Fruit fly (Drosophila melanogaster) Kc167 (cell line): ENCODE data around the gene CG2218.

Experiments used
- Myc ChIP-seq: fragments of >200 bp; optimal IDR thresholded peaks from 2 replicates; lab custom pipeline; 2017; ENCODE audit warnings: missing external identifiers
- Sin3A ChIP-seq: fragments of >200 bp; optimal IDR thresholded peaks from 2 replicates; lab custom pipeline; 2018; ENCODE audit warnings: missing external identifiers
- h ChIP-seq: fragments of >200 bp; optimal IDR thresholded peaks from 3 replicates; lab custom pipeline; 2018; ENCODE audit warnings: missing external identifiers
- insv ChIP-seq: fragments of >200 bp; optimal IDR thresholded peaks from 3 replicates; lab custom pipeline; 2018; ENCODE audit warnings: missing external identifiers
- psq ChIP-seq: fragments of >200 bp; optimal IDR thresholded peaks from 2 replicates; lab custom pipeline; 2017; ENCODE audit warnings: missing external identifiers
- ttk ChIP-seq: sonication (Bioruptor generic); optimal IDR thresholded peaks from 2 replicates; lab custom pipeline; 2017; ENCODE audit warnings: missing external identifiers

Gene CG2218

DNA sequence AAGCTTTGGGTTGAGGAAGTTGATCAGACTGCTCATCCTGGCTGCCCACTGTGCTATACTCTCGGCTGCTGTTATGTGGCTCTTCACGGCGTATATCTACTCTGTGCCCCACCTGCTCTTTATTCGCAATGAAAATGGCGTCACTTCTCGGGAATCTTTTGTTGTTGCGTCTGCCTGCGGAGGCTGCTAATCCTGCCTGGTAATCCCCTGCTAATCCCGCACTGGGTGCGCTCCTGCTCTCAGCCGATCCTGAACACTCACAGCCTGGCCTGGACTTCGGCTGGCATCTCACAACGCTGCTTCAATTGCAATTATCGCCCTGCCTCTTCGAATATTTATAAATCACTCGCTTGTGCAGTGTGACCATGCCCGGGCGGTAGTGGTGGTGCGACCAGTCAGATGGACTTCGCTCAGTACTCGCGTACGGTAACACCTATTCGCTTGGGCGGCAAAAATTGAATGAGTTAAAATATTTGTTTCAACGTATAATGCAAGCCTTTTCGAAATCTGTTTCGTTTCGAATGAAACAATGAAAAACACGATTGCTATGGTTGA, at the start of gene CG2218:
Gene CG2218, minus strand, starts transcription at position 472 of the 555 bp plus-strand sequence.
- TF ChIP-seq insv (lab: Kevin White, UChicago) (no peak), ttk (lab: Kevin White, UChicago) (no peak), psq (lab: Kevin White, UChicago) (no peak), Myc (lab: Kevin White, UChicago) (no peak), Sin3A (lab: Kevin White, UChicago) (no peak), h (lab: Kevin White, UChicago) (no peak)

DNA sequence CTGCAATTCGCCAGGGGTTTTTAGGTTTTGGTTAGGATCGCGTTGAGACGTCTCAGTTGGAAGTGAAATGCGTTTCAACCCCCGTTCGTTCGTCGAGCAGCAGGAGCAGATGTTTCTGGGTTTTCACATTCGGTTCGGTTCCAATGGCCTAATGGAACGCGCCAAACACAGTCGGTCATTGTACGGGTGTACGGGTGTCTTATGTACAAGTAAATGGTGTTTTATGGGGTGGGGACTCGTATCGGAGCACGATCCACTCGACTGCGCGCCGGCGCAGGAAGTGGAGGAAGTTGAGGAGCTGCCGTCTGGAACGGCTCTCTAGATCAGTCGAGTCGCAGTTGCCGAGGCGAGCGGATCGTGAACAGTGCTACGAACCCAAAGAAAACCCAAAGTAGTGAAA, 48.3 kb upstream of the CG2218 start, which contains the start of gene spdo:
Gene spdo, plus strand, starts transcription at position 318 of the 400 bp plus-strand sequence.
- TF ChIP-seq insv (lab: Kevin White, UChicago): no peak
- no peak for TF ChIP-seq ttk (lab: Kevin White, UChicago)
- no peak for TF ChIP-seq Sin3A (lab: Kevin White, UChicago)
- TF ChIP-seq Myc (lab: Kevin White, UChicago): no peak
- TF ChIP-seq h (lab: Kevin White, UChicago): no peak
- TF ChIP-seq psq (lab: Kevin White, UChicago): no peak

- no peak for TF ChIP-seq ttk (lab: Kevin White, UChicago)
- no peak for TF ChIP-seq insv (lab: Kevin White, UChicago)
- TF ChIP-seq Myc (lab: Kevin White, UChicago): no peak
- no peak for TF ChIP-seq h (lab: Kevin White, UChicago)
- no peak for TF ChIP-seq psq (lab: Kevin White, UChicago)
- no peak for TF ChIP-seq Sin3A (lab: Kevin White, UChicago)
Observed at dm6 chr3R:30475910-30476309, 47.8 kb upstream of the CG2218 start.

DNA sequence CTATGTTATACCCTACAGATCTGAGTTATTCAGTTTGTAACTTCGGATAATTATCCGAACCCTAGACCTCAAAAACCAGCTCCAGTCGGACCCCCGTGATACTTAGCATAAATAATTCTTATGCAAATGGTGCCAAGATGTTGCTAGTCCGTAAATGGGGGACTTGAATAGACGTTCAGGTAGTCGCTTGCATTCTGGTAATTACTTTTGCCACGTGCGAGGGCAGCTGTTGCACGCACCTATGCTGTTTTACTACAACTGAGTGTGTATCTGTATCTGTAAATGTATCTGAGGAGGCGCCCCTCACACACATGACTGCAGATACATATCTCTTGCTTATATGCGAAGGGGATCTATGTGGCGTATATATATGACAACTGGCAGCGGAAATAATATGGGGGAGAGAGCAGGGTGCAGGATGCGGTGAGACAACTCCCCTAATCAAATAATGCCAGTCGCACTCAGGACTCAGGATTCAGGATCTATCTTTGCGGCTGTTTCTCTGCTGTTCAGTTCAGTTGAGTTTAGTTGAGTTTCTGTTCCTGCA, 46.7 kb upstream of the CG2218 start:
- no peak for TF ChIP-seq h (lab: Kevin White, UChicago)
- TF ChIP-seq insv (lab: Kevin White, UChicago): no peak
- TF ChIP-seq psq (lab: Kevin White, UChicago): no peak
- TF ChIP-seq Sin3A (lab: Kevin White, UChicago): no peak
- TF ChIP-seq ttk (lab: Kevin White, UChicago): no peak
- TF ChIP-seq Myc (lab: Kevin White, UChicago): no peak

dm6 chr3R:30472331-30472730, 44.3 kb upstream of the CG2218 start:
- TF ChIP-seq psq (lab: Kevin White, UChicago): no peak
- no peak for TF ChIP-seq insv (lab: Kevin White, UChicago)
- no peak for TF ChIP-seq Sin3A (lab: Kevin White, UChicago)
- TF ChIP-seq h (lab: Kevin White, UChicago): no peak
- no peak for TF ChIP-seq Myc (lab: Kevin White, UChicago)
- TF ChIP-seq ttk (lab: Kevin White, UChicago): no peak

DNA sequence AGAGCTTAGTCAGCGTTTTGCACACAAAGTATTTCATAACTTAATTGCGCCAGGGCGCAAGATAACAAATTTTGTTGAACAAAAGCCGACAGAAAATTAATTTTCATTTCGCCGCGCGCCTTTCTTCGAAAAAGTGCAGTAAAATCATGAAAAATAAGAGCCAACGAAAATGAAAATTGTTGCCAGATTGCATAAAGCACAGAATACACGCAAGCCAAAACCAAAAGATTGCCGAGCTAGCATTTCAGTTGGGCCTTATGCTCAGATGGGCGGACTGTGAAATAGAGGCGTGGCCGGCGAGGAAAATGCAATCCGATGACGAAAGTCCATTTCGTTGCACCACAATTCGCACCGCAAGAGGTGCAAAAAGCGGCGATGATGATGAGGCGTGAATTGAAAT, 42.6 kb upstream of the CG2218 start:
- TF ChIP-seq h (lab: Kevin White, UChicago) (no peak), psq (lab: Kevin White, UChicago) (no peak), ttk (lab: Kevin White, UChicago) (no peak), insv (lab: Kevin White, UChicago) (no peak), Myc (lab: Kevin White, UChicago) (no peak), Sin3A (lab: Kevin White, UChicago) (no peak)

- TF ChIP-seq Myc (lab: Kevin White, UChicago): no peak
- TF ChIP-seq Sin3A (lab: Kevin White, UChicago): no peak
- no peak for TF ChIP-seq ttk (lab: Kevin White, UChicago)
- no peak for TF ChIP-seq insv (lab: Kevin White, UChicago)
- TF ChIP-seq psq (lab: Kevin White, UChicago): no peak
- TF ChIP-seq h (lab: Kevin White, UChicago): no peak
Observed at dm6 chr3R:30467062-30467461, 39.0 kb upstream of the CG2218 start.

DNA sequence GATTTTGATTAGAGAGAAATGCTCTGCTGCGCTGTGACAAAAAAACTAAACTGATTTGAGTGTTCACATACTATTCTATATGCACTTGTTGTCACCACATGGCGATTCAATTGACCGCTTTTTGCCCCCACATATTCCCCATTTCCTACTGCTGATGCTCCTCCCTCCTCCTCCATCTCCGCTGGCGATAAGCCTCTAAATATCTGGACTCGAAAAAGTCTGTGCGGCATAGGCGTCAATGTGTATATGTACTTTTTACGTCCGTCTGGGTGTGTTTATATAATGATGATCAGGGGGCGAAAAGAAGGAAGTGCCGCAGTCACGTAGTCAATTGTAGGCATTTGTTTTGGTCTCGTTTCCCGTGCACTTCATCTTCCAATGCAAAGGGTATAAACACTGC, 38.4 kb upstream of the CG2218 start:
- no peak for TF ChIP-seq h (lab: Kevin White, UChicago)

DNA sequence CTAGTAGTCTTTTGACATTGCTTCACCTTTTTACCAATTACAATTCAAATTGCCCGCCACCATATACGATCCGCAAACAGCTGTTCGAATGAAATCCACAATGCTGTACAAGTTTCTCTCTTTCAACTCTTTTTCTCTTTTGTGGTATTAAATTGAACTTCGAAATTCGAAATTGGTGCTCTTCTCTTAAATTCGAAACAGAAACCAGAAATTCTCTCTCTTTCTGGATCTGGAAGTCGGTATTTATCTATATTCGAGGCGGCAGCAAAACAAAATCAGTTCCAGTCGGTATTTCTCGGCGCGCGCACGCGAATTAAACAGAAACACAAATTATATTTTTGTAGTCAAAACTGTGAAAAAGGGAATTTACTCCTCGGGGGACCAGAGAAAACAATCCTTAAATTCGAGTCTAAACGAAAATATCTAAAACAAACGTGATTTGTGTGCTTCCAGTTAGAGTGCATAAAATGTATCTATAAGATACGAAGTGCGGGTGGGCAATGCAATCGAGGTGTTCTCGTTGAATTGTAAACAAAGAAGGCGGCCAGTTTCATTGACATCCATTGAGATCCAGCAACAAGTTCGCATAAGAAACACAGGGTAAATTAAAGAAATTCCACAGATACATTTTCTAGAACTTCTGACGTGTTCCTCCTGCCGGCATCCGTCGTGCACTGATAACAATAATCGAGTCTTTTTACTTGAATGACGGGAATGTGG, 37.9 kb upstream of the CG2218 start, which contains the start of gene PH4alphaEFB:
Gene PH4alphaEFB, plus strand, starts transcription at position 276 of the 720 bp plus-strand sequence.
- no peak for TF ChIP-seq insv (lab: Kevin White, UChicago)
- no peak for TF ChIP-seq ttk (lab: Kevin White, UChicago)
- TF ChIP-seq Myc (lab: Kevin White, UChicago): no peak
- TF ChIP-seq h (lab: Kevin White, UChicago): no peak
- TF ChIP-seq psq (lab: Kevin White, UChicago): no peak
- TF ChIP-seq Sin3A (lab: Kevin White, UChicago): no peak

DNA sequence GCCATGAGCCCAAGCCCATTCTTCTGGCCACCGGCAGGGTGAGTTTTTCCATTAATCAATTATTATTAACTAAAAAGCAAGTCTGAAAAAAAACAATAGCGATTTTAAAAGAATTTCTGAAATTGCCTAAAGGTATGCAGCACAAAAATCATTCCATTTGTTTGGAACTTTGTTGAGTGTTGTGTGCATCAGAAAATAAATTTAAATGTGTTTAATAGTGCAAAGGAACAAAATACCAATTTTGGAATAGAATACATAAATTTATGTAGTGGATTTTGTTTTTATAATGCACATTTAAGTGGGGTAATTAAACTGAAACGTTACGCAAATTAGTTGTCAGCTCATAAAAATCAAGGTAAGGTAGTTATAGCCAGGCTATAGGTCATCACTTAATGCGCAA, 36.2 kb upstream of the CG2218 start:
- TF ChIP-seq Myc (lab: Kevin White, UChicago) (no peak), h (lab: Kevin White, UChicago) (no peak), insv (lab: Kevin White, UChicago) (no peak), Sin3A (lab: Kevin White, UChicago) (no peak), ttk (lab: Kevin White, UChicago) (no peak), psq (lab: Kevin White, UChicago) (no peak)

DNA sequence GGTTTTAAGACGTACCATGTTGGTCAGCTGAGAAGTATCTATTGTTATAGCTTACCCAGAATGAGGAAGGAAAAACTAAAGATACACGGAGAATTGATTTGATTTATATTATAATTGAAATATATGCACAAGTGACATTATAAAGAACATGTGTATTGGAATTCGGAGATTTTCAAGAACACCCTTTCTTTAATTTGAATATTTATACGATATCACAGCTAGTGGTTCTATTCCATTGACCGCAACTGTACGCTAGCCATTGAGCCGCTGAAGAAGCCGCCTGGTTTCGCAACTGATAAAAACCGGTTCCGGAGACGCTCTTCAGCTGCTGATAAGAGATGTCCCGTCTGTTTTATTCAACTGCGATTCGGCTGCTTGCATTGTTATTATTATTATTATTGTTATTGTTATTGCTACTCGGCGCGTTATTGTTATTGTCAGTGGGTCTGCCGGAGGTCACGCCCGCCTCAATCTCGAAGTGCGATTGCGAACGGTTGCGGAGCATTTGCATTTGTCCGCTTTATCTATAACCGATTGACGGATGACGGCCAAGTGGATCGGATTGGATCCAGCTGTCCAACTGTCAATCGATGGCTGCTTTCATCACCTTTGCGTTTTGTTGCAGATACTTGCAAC, 33.6 kb upstream of the CG2218 start:
- no peak for TF ChIP-seq psq (lab: Kevin White, UChicago)
- no peak for TF ChIP-seq Myc (lab: Kevin White, UChicago)
- TF ChIP-seq insv (lab: Kevin White, UChicago): no peak
- no peak for TF ChIP-seq Sin3A (lab: Kevin White, UChicago)
- TF ChIP-seq h (lab: Kevin White, UChicago): no peak
- no peak for TF ChIP-seq ttk (lab: Kevin White, UChicago)
